Fruit fly (Drosophila melanogaster) whole organism, embryonic: ENCODE measurements around the gene CG3448.
A peak's percentile ranks its signal among the peaks of the same experiment; 100 is the strongest.

Experiments used
- ATbp ChIP-seq: fragments of 200-800 bp; sonication (Bioruptor generic); optimal IDR thresholded peaks from 2 replicates; lab custom pipeline; 2017; ENCODE audit warnings: missing biosample characterization, mild to moderate bottlenecking, missing genetic modification characterization, missing genetic modification reagents
- Asciz ChIP-seq: fragments of 200-800 bp; sonication (Bioruptor generic); optimal IDR thresholded peaks from 2 replicates; lab custom pipeline; 2017; ENCODE audit warnings: missing biosample characterization, mild to moderate bottlenecking, missing genetic modification characterization, missing genetic modification reagents
- CG11247 ChIP-seq: fragments of 200-800 bp; sonication (Bioruptor generic); IDR thresholded peaks from 2 replicates; pipeline ENCODE4 v1.3.6; 2022; ENCODE audit warnings: missing biosample characterization, missing genetic modification characterization
- CG12942 ChIP-seq: fragments of 200-800 bp; sonication (Bioruptor generic); optimal IDR thresholded peaks from 3 replicates; lab custom pipeline; 2016; ENCODE audit warnings: missing biosample characterization, missing genetic modification characterization
- CG13894 ChIP-seq: fragments of 200-800 bp; sonication (Bioruptor generic); optimal IDR thresholded peaks from 3 replicates; lab custom pipeline; 2018; ENCODE audit warnings: missing biosample characterization, mild to moderate bottlenecking, missing genetic modification characterization, moderate library complexity
- CG15601 ChIP-seq: fragments of 200-800 bp; sonication (Bioruptor generic); optimal IDR thresholded peaks from 3 replicates; lab custom pipeline; 2019; ENCODE audit warnings: missing biosample characterization, mild to moderate bottlenecking, missing genetic modification characterization, moderate library complexity
- CG1602 ChIP-seq: fragments of 200-800 bp; sonication (Bioruptor generic); optimal IDR thresholded peaks from 3 replicates; lab custom pipeline; 2016; ENCODE audit warnings: missing biosample characterization, missing genetic modification characterization
- CG18011 ChIP-seq: fragments of 200-800 bp; sonication (Bioruptor generic); optimal IDR thresholded peaks from 2 replicates; lab custom pipeline; 2017; ENCODE audit warnings: missing biosample characterization, missing genetic modification characterization, mild to moderate bottlenecking, moderate library complexity, missing genotype
- CG1832 ChIP-seq: fragments of 200-800 bp; sonication (Bioruptor generic); optimal IDR thresholded peaks from 2 replicates; lab custom pipeline; 2017; ENCODE audit warnings: missing biosample characterization, mild to moderate bottlenecking, missing genetic modification characterization, inconsistent platforms
- CG18476 ChIP-seq: fragments of 200-800 bp; sonication (Bioruptor generic); optimal IDR thresholded peaks from 2 replicates; lab custom pipeline; 2016; ENCODE audit warnings: missing biosample characterization, mild to moderate bottlenecking, missing genetic modification characterization
- CG18619 ChIP-seq: fragments of 200-800 bp; sonication (Bioruptor generic); optimal IDR thresholded peaks from 3 replicates; lab custom pipeline; 2017; ENCODE audit warnings: missing biosample characterization, mild to moderate bottlenecking, missing genetic modification characterization
- CG18764 ChIP-seq: fragments of 200-800 bp; sonication (Bioruptor generic); optimal IDR thresholded peaks from 3 replicates; lab custom pipeline; 2016; ENCODE audit warnings: missing biosample characterization, missing genetic modification characterization
- CG31441 ChIP-seq: fragments of 200-800 bp; sonication (Bioruptor generic); IDR thresholded peaks from 2 replicates; pipeline ENCODE4 v1.3.6; 2022; ENCODE audit warnings: missing biosample characterization, missing genetic modification characterization
- CG3163 ChIP-seq: fragments of 200-800 bp; sonication (Bioruptor generic); optimal IDR thresholded peaks from 3 replicates; lab custom pipeline; 2016; ENCODE audit warnings: missing biosample characterization, missing genetic modification characterization
- CG34224 ChIP-seq: fragments of 200-800 bp; sonication (Bioruptor generic); IDR thresholded peaks from 3 replicates; pipeline ENCODE4 v1.3.6; 2022; ENCODE audit warnings: missing biosample characterization, missing genetic modification characterization; ENCODE audit not compliant: partially characterized antibody
- CG4617 ChIP-seq: fragments of 200-800 bp; sonication (Bioruptor generic); optimal IDR thresholded peaks from 3 replicates; lab custom pipeline; 2016; ENCODE audit warnings: missing biosample characterization, missing genetic modification characterization, borderline replicate concordance
- CG4854 ChIP-seq: fragments of 200-800 bp; sonication (Bioruptor generic); optimal IDR thresholded peaks from 2 replicates; lab custom pipeline; 2016; ENCODE audit warnings: missing biosample characterization, missing genetic modification characterization, inconsistent platforms
- CG8089 ChIP-seq: fragments of 200-800 bp; sonication (Bioruptor generic); optimal IDR thresholded peaks from 3 replicates; lab custom pipeline; 2016; ENCODE audit warnings: missing biosample characterization, missing genetic modification characterization
- CG8281 ChIP-seq: fragments of 200-800 bp; sonication (Bioruptor generic); optimal IDR thresholded peaks from 2 replicates; lab custom pipeline; 2018; ENCODE audit warnings: missing biosample characterization, mild to moderate bottlenecking, missing genetic modification characterization, moderate library complexity
- CG9437 ChIP-seq: fragments of 200-800 bp; sonication (Bioruptor generic); optimal IDR thresholded peaks from 2 replicates; lab custom pipeline; 2018; ENCODE audit warnings: missing biosample characterization, mild to moderate bottlenecking, missing genetic modification characterization
- CG9817 ChIP-seq: fragments of 200-800 bp; sonication (Bioruptor generic); optimal IDR thresholded peaks from 2 replicates; lab custom pipeline; 2018; ENCODE audit warnings: missing biosample characterization, mild to moderate bottlenecking, missing genetic modification characterization, moderate library complexity
- CkIIα-i1 ChIP-seq: fragments of 200-800 bp; sonication (Bioruptor generic); IDR thresholded peaks from 2 replicates; pipeline ENCODE4 v1.3.6; 2022; ENCODE audit warnings: missing biosample characterization, missing genetic modification characterization
- Dref ChIP-seq: fragments of 200-800 bp; sonication (Bioruptor generic); IDR thresholded peaks from 2 replicates; pipeline ENCODE4 v1.3.6; 2022; ENCODE audit warnings: missing biosample characterization, missing genetic modification characterization
- GATAe ChIP-seq: fragments of 200-800 bp; sonication (Bioruptor generic); conservative IDR thresholded peaks from 2 replicates; pipeline ENCODE4 v1.3.6; 2022; ENCODE audit warnings: missing biosample characterization, missing genetic modification characterization
- H15 ChIP-seq: fragments of 200-800 bp; sonication (Bioruptor generic); IDR thresholded peaks from 3 replicates; pipeline ENCODE4 v1.3.6; 2022; ENCODE audit warnings: missing biosample characterization, missing genetic modification characterization
- HLHmδ ChIP-seq: fragments of 200-800 bp; sonication (Bioruptor generic); optimal IDR thresholded peaks from 2 replicates; lab custom pipeline; 2018; ENCODE audit warnings: missing biosample characterization, mild to moderate bottlenecking, missing genetic modification characterization, moderate library complexity
- Pdp1 ChIP-seq, 2 experiments: fragments of 200-800 bp; sonication (Bioruptor generic); optimal IDR thresholded peaks; 3 replicates each; lab custom pipeline; 2016; ENCODE audit warnings: missing biosample characterization in 2 of 2, missing genetic modification characterization in 2 of 2, mild to moderate bottlenecking in 1 of 2, moderate library complexity in 1 of 2
- TFAM ChIP-seq: fragments of 200-800 bp; sonication (Bioruptor generic); optimal IDR thresholded peaks from 2 replicates; lab custom pipeline; 2017; ENCODE audit warnings: missing biosample characterization, missing genetic modification characterization, inconsistent platforms
- Xbp1 ChIP-seq: fragments of 200-800 bp; sonication (Bioruptor generic); optimal IDR thresholded peaks from 3 replicates; lab custom pipeline; 2016; ENCODE audit warnings: missing biosample characterization, mild to moderate bottlenecking, missing genetic modification characterization
- Xrp1 ChIP-seq: fragments of 200-800 bp; sonication (Bioruptor generic); IDR thresholded peaks from 2 replicates; pipeline ENCODE4 v1.3.6; 2022; ENCODE audit warnings: missing biosample characterization, missing genetic modification characterization
- YL-1 ChIP-seq: fragments of 200-800 bp; sonication (Bioruptor generic); optimal IDR thresholded peaks from 3 replicates; lab custom pipeline; 2017; ENCODE audit warnings: missing biosample characterization, mild to moderate bottlenecking, missing genetic modification characterization
- ase ChIP-seq: fragments of 200-800 bp; sonication (Bioruptor generic); IDR thresholded peaks from 3 replicates; pipeline ENCODE4 v1.3.6; 2022; ENCODE audit warnings: missing biosample characterization, missing genetic modification characterization
- bcd ChIP-seq: fragments of 200-800 bp; sonication (Bioruptor generic); optimal IDR thresholded peaks from 2 replicates; lab custom pipeline; 2017; ENCODE audit warnings: missing biosample characterization, mild to moderate bottlenecking, missing genetic modification characterization
- cad ChIP-seq: fragments of >200 bp; optimal IDR thresholded peaks from 2 replicates; lab custom pipeline; 2017; ENCODE audit warnings: missing biosample characterization, missing genetic modification characterization
- chm ChIP-seq: fragments of 200-800 bp; sonication (Bioruptor generic); IDR thresholded peaks from 2 replicates; pipeline ENCODE4 v1.3.6; 2022; ENCODE audit warnings: missing biosample characterization, missing genetic modification characterization
- ci ChIP-seq: fragments of 200-800 bp; sonication (Bioruptor generic); IDR thresholded peaks from 3 replicates; pipeline ENCODE4 v1.3.6; 2022; ENCODE audit warnings: missing biosample characterization, missing genetic modification characterization
- dmrt11E ChIP-seq: fragments of 200-800 bp; sonication (Bioruptor generic); optimal IDR thresholded peaks from 3 replicates; lab custom pipeline; 2018; ENCODE audit warnings: missing biosample characterization, mild to moderate bottlenecking, missing genetic modification characterization, moderate library complexity
- dmrt99B ChIP-seq: fragments of 200-800 bp; sonication (Bioruptor generic); optimal IDR thresholded peaks from 2 replicates; lab custom pipeline; 2018; ENCODE audit warnings: missing biosample characterization, mild to moderate bottlenecking, missing genetic modification characterization, moderate library complexity
- gem ChIP-seq: fragments of 200-800 bp; sonication (Bioruptor generic); optimal IDR thresholded peaks from 2 replicates; lab custom pipeline; 2019; ENCODE audit warnings: missing biosample characterization, mild to moderate bottlenecking, missing genetic modification characterization, moderate library complexity
- inv ChIP-seq: fragments of 200-800 bp; sonication (Bioruptor generic); IDR thresholded peaks from 2 replicates; pipeline ENCODE4 v1.3.6; 2022; ENCODE audit warnings: missing biosample characterization, missing genetic modification characterization; ENCODE audit not compliant: partially characterized antibody
- lmd ChIP-seq: fragments of 200-800 bp; sonication (Bioruptor generic); IDR thresholded peaks from 2 replicates; pipeline ENCODE4 v1.3.6; 2022; ENCODE audit warnings: missing biosample characterization, missing genetic modification characterization
- repo ChIP-seq: fragments of 200-800 bp; sonication (Bioruptor generic); optimal IDR thresholded peaks from 2 replicates; lab custom pipeline; 2016; ENCODE audit warnings: missing biosample characterization, missing genetic modification characterization
- scrt ChIP-seq: fragments of 200-800 bp; sonication (Bioruptor generic); optimal IDR thresholded peaks from 2 replicates; lab custom pipeline; 2018; ENCODE audit warnings: missing biosample characterization, mild to moderate bottlenecking, missing genetic modification characterization, moderate library complexity
- sd ChIP-seq: fragments of 200-800 bp; sonication (Bioruptor generic); optimal IDR thresholded peaks from 3 replicates; lab custom pipeline; 2018; ENCODE audit warnings: missing biosample characterization, mild to moderate bottlenecking, missing genetic modification characterization, moderate library complexity
- sens ChIP-seq: fragments of 200-800 bp; sonication (Bioruptor generic); peaks from one replicate; lab custom pipeline; 2016; ENCODE audit warnings: missing biosample characterization, missing genetic modification characterization
- sr ChIP-seq: fragments of 200-800 bp; sonication (Bioruptor generic); IDR thresholded peaks from 3 replicates; pipeline ENCODE4 v1.3.6; 2022; ENCODE audit warnings: missing biosample characterization, missing genetic modification characterization
- ssp ChIP-seq: fragments of 200-800 bp; sonication (Bioruptor generic); IDR thresholded peaks from 2 replicates; pipeline ENCODE4 v1.3.6; 2022; ENCODE audit warnings: missing biosample characterization, missing genetic modification characterization
- sug ChIP-seq: fragments of 200-800 bp; optimal IDR thresholded peaks from 2 replicates; lab custom pipeline; 2019; ENCODE audit warnings: missing biosample characterization, mild to moderate bottlenecking, missing genetic modification characterization, moderate library complexity
- tin ChIP-seq: fragments of 200-800 bp; sonication (Bioruptor generic); optimal IDR thresholded peaks from 3 replicates; lab custom pipeline; 2016; ENCODE audit warnings: missing biosample characterization, missing genetic modification characterization
- unc-4 ChIP-seq: fragments of 200-800 bp; sonication (Bioruptor generic); IDR thresholded peaks from 2 replicates; pipeline ENCODE4 v1.3.6; 2022; ENCODE audit warnings: missing biosample characterization, missing genetic modification characterization; ENCODE audit not compliant: partially characterized antibody

The CG3448 gene

DNA sequence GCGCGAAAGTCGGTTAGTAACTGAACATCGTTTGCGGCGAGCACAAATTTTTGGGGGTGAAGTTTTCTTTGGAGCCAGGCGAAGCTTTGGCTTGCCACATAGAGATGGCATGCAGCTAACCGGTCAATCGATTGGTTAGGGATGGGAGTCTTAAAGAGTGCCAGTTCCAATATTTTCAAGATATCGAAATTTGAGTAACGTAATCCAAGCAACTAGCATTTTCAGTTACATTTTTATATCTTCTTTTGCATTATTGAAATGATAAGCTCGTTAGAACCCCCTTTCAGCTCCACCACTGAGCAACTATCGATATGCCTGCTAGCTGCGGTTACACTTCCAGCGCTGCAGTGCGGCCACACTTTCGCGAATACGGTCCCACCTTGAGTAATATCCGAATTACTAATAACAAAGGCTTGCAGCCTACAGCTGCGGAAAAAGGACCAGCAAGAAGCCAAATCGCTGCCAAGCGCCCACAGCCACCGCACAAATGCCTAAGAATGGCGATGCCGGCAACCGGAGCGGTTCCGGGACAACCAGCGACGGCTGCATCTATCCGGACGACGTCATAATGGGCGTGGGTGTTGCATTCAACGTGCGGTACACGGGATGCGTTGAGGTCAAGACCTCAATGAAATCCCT lies 24.6 kb downstream of the CG3448 start, which contains the start of the genes Atat and Shc (continued):
- TF ChIP-seq YL-1 (peak; percentile 98), CG13894 (tag; lab: Kevin White, UChicago) (peak; percentile 99), GATAe (peak; percentile 98), sug (tag; lab: Kevin White, UChicago) (peak; percentile 98), CG15601 (peak; percentile 97), H15 (GFP tag; lab: Robert Waterston, UW) (peak; percentile 100), CG12942 (peak; percentile 100), TFAM (GFP tag; lab: Kevin White, UChicago) (peak; percentile 89), ATbp (peak; percentile 93), CG18476 (GFP tag; lab: Kevin White, UChicago) (peak; percentile 98), Xbp1 (GFP tag; lab: Kevin White, UChicago) (peak; percentile 100), CG31441 (GFP tag; lab: Robert Waterston, UW) (peak; percentile 97), CG1602 (peak; percentile 100), repo (peak; percentile 99), CG18011 (GFP tag; lab: Kevin White, UChicago) (peak; percentile 93), CkIIα-i1 (peak; percentile 97), CG34224 (GFP tag; lab: Robert Waterston, UW) (peak; percentile 86), CG11247 (peak; percentile 100), CG9817 (tag; lab: Kevin White, UChicago) (peak; percentile 100), CG18619 (GFP tag; lab: Kevin White, UChicago) (peak; percentile 99), Asciz (GFP tag; lab: Kevin White, UChicago) (peak; percentile 92), ase (GFP tag; lab: Robert Waterston, UW) (peak; percentile 99), CG4854 (GFP tag; lab: Kevin White, UChicago) (peak; percentile 98)

DNA sequence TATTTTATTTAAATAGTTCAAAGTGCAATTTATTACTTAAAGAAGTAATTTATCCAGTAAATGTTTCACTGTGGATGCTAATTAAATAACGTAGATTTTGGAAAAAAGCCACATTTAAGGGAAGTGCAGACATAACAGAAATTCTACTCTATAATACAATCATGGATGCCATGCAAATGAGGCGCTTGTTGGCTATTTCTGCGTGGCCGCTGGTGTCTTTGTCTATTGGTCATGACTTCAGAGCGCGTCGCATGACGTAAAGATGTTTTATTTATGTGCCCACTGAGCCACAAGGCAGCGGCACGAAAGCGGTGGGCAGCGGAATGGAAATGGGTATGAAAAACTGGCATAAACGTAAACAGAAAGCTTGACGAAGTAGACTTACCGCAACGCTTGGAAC lies 25.5 kb downstream of the CG3448 start:
- TF ChIP-seq CG8281 (tag; lab: Kevin White, UChicago) = no peak
- TF ChIP-seq Xrp1 (GFP tag; lab: Robert Waterston, UW) = peak; percentile 14; the same call in 1 of the 2 replicates
- TF ChIP-seq CG8089 (GFP tag; lab: Kevin White, UChicago) = no peak
- TF ChIP-seq scrt = no peak
- no peak for TF ChIP-seq CG1832 (GFP tag; lab: Kevin White, UChicago)
- no peak for TF ChIP-seq sd
- peak; percentile 47 for TF ChIP-seq gem (tag; lab: Kevin White, UChicago)
- TF ChIP-seq CG9437 (GFP tag; lab: Kevin White, UChicago) = peak; percentile 81
- peak; percentile 50; the same call in 1 of the 3 replicates for TF ChIP-seq ci (GFP tag; lab: Robert Waterston, UW)
- TF ChIP-seq CG18764 (GFP tag; lab: Kevin White, UChicago) = no peak
- peak; percentile 61 for TF ChIP-seq sens (GFP tag; lab: Kevin White, UChicago)
- TF ChIP-seq CG13894 (tag; lab: Kevin White, UChicago) = no peak
- TF ChIP-seq Dref (GFP tag; lab: Robert Waterston, UW) = no peak
- peak; percentile 19; the same call in 1 of the 3 replicates for TF ChIP-seq sr (GFP tag; lab: Robert Waterston, UW)
- TF ChIP-seq CG3163 (GFP tag; lab: Kevin White, UChicago) = no peak
- TF ChIP-seq lmd (GFP tag; lab: Robert Waterston, UW) = peak; percentile 18; the same call in 1 of the 2 replicates
- no peak for TF ChIP-seq bcd (GFP tag; lab: Kevin White, UChicago)
- no peak for TF ChIP-seq unc-4
- TF ChIP-seq CG18619 (GFP tag; lab: Kevin White, UChicago) = no peak
- TF ChIP-seq inv (GFP tag; lab: Robert Waterston, UW) = no peak
- peak; percentile 25 for TF ChIP-seq tin (GFP tag; lab: Kevin White, UChicago)
- TF ChIP-seq CG4617 = no peak
- no peak for TF ChIP-seq ssp (GFP tag; lab: Robert Waterston, UW)
- peak; percentile 21; the same call in 1 of the 2 replicates for TF ChIP-seq chm
- TF ChIP-seq HLHmδ (GFP tag; lab: Kevin White, UChicago) = no peak
- TF ChIP-seq cad (GFP tag; lab: Kevin White, UChicago) = no peak
- peak; percentile 26 for TF ChIP-seq dmrt99B (tag; lab: Kevin White, UChicago)
- peak in 1 of 2 experiments; percentile 73 for TF ChIP-seq Pdp1 (GFP tag; optimal IDR thresholded peaks at IDR 0.05; lab: Kevin White, UChicago)
- no peak for TF ChIP-seq dmrt11E (tag; lab: Kevin White, UChicago)
